Worm (Caenorhabditis elegans): ENCODE measurements around the gene tpp-2.

tpp-2 gene

ce11 chrII:6122641-6123424 lies 25.4 kb upstream of the tpp-2 start:
- peak; percentile 54 for TF ChIP-seq nhr-80 (tag; optimal IDR thresholded peaks at IDR 0.05)
- TF ChIP-seq unc-130 (GFP tag; optimal IDR thresholded peaks at IDR 0.05), result no peak
- no peak for TF ChIP-seq ekl-4 (GFP tag; IDR thresholded peaks at IDR 0.05)
- no peak for TF ChIP-seq nhr-27 (tag; optimal IDR thresholded peaks at IDR 0.05)
- TF ChIP-seq ztf-28 (GFP tag; IDR thresholded peaks at IDR 0.05), result no peak
- TF ChIP-seq F49E8.2 (tag; optimal IDR thresholded peaks at IDR 0.05; ENCODE audit: insufficient read depth), result no peak
- no peak for TF ChIP-seq bed-2 (GFP tag; IDR thresholded peaks at IDR 0.05)
- no peak for TF ChIP-seq lag-1 (GFP tag; IDR thresholded peaks at IDR 0.05)
- no peak for TF ChIP-seq nfyb-1 (GFP tag; IDR thresholded peaks at IDR 0.05)
- no peak for TF ChIP-seq zim-3 (tag; optimal IDR thresholded peaks at IDR 0.05)
- no peak for TF ChIP-seq cebp-1 (GFP tag; IDR thresholded peaks at IDR 0.05)
- no peak for TF ChIP-seq cebp-1 (tag; optimal IDR thresholded peaks at IDR 0.05)
- peak; percentile 95 for TF ChIP-seq madf-6 (GFP tag; IDR thresholded peaks at IDR 0.05)
- TF ChIP-seq cebp-2 (GFP tag; IDR thresholded peaks at IDR 0.05), result no peak
- no peak for TF ChIP-seq ztf-26 (tag; optimal IDR thresholded peaks at IDR 0.05)
- no peak for TF ChIP-seq egrh-3 (GFP tag; IDR thresholded peaks at IDR 0.05)
- no peak for TF ChIP-seq F52B5.7 (tag; optimal IDR thresholded peaks at IDR 0.05)
- TF ChIP-seq sdz-38 (tag; optimal IDR thresholded peaks at IDR 0.05), result no peak
- no peak for TF ChIP-seq somi-1 (GFP tag; optimal IDR thresholded peaks at IDR 0.05)
- peak; percentile 4 for TF ChIP-seq efl-1 (GFP tag; optimal IDR thresholded peaks at IDR 0.05)
- no peak for TF ChIP-seq gei-17 (GFP tag; optimal IDR thresholded peaks at IDR 0.05)
- TF ChIP-seq athp-1 (tag; optimal IDR thresholded peaks at IDR 0.05), result no peak
- TF ChIP-seq F23B12.7 (tag; optimal IDR thresholded peaks at IDR 0.05; ENCODE audit: insufficient read depth), result peak; percentile 68
- TF ChIP-seq ceh-100 (GFP tag; IDR thresholded peaks at IDR 0.05), result no peak
- peak; percentile 93 for TF ChIP-seq madf-8 (GFP tag; conservative IDR thresholded peaks at IDR 0.05)
- TF ChIP-seq ets-4 (GFP tag; optimal IDR thresholded peaks at IDR 0.05), result peak; percentile 15
- no peak for TF ChIP-seq lin-40 (tag; optimal IDR thresholded peaks at IDR 0.05)
- TF ChIP-seq T26A5.8 (tag; optimal IDR thresholded peaks at IDR 0.05), result no peak
- no peak for TF ChIP-seq tbx-9 (tag; optimal IDR thresholded peaks at IDR 0.05; ENCODE audit: borderline replicate concordance)
- no peak for TF ChIP-seq hlh-26 (GFP tag; conservative IDR thresholded peaks at IDR 0.05)
- no peak for TF ChIP-seq C06A6.2 (GFP tag; conservative IDR thresholded peaks at IDR 0.05)
- TF ChIP-seq mcd-1 (GFP tag; IDR thresholded peaks at IDR 0.05), result peak; percentile 87
- TF ChIP-seq D2030.7 (GFP tag; IDR thresholded peaks at IDR 0.05), result no peak
- peak; percentile 84 for TF ChIP-seq xnd-1 (tag; optimal IDR thresholded peaks at IDR 0.05)
- no peak for TF ChIP-seq madf-3 (GFP tag; IDR thresholded peaks at IDR 0.05)
- TF ChIP-seq F37B4.10 (GFP tag; IDR thresholded peaks at IDR 0.05), result no peak
- peak; percentile 34; the same call in 1 of the 2 replicates for TF ChIP-seq ceh-91 (GFP tag; IDR thresholded peaks at IDR 0.05)
- no peak for TF ChIP-seq ceh-79 (tag; optimal IDR thresholded peaks at IDR 0.05)
- no peak for TF ChIP-seq F57C9.4 (tag; optimal IDR thresholded peaks at IDR 0.05)
- TF ChIP-seq lin-26 (GFP tag; IDR thresholded peaks at IDR 0.05), result no peak
- no peak; the same call in 1 of the 2 replicates for TF ChIP-seq dox-1 (GFP tag; IDR thresholded peaks at IDR 0.05)
- TF ChIP-seq hsf-1 (GFP tag; IDR thresholded peaks at IDR 0.05), result no peak
- TF ChIP-seq hmg-20 (GFP tag; IDR thresholded peaks at IDR 0.05), result no peak
- no peak for TF ChIP-seq ceh-40 (GFP tag; IDR thresholded peaks at IDR 0.05)
- no peak for TF ChIP-seq F10E7.11 (tag; optimal IDR thresholded peaks at IDR 0.05)
- TF ChIP-seq lsl-1 (GFP tag; optimal IDR thresholded peaks at IDR 0.05), result peak; percentile 79
- no peak for TF ChIP-seq snpc-3.4 (tag; optimal IDR thresholded peaks at IDR 0.05)
- no peak for TF ChIP-seq Y53G8AR.9 (GFP tag; conservative IDR thresholded peaks at IDR 0.05)
- no peak for TF ChIP-seq ztf-22 (GFP tag; optimal IDR thresholded peaks at IDR 0.05)
